Fruit fly (Drosophila melanogaster) whole organism, embryonic: ENCODE results near the gene RpS7.

Experiments
- Antp ChIP-seq: fragments of 200-800 bp; sonication (Bioruptor generic); optimal IDR thresholded peaks from 3 replicates; lab custom pipeline; 2016; ENCODE audit warnings: missing biosample characterization, missing genetic modification characterization
- BEAF-32 ChIP-seq: fragments of 200-800 bp; sonication (Bioruptor generic); optimal IDR thresholded peaks from 3 replicates; lab custom pipeline; 2017; ENCODE audit warnings: missing biosample characterization, missing genetic modification characterization, mild to moderate bottlenecking, moderate library complexity, missing genetic modification reagents
- CG10431 ChIP-seq: fragments of 200-800 bp; sonication (Bioruptor generic); optimal IDR thresholded peaks from 3 replicates; lab custom pipeline; 2018; ENCODE audit warnings: missing biosample characterization, mild to moderate bottlenecking, missing genetic modification characterization
- CG11398 ChIP-seq: fragments of 200-800 bp; sonication (Bioruptor generic); optimal IDR thresholded peaks from 2 replicates; lab custom pipeline; 2016; ENCODE audit warnings: missing biosample characterization, missing genetic modification characterization
- CG1233 ChIP-seq: fragments of 200-800 bp; sonication (Bioruptor generic); optimal IDR thresholded peaks from 4 replicates; lab custom pipeline; 2018; ENCODE audit warnings: missing biosample characterization, mild to moderate bottlenecking, missing genetic modification characterization
- CG12769 ChIP-seq: fragments of 200-800 bp; sonication (Bioruptor generic); optimal IDR thresholded peaks from 2 replicates; lab custom pipeline; 2019; ENCODE audit warnings: missing biosample characterization, mild to moderate bottlenecking, missing genetic modification characterization, moderate library complexity
- CG15011 ChIP-seq: fragments of 200-800 bp; sonication (Bioruptor generic); optimal IDR thresholded peaks from 3 replicates; lab custom pipeline; 2018; ENCODE audit warnings: missing biosample characterization, mild to moderate bottlenecking, missing genetic modification characterization
- CG15514 ChIP-seq: fragments of 200-800 bp; sonication (Bioruptor generic); optimal IDR thresholded peaks from 3 replicates; lab custom pipeline; 2017; ENCODE audit warnings: missing biosample characterization, missing genetic modification characterization, mild to moderate bottlenecking, moderate library complexity, missing genetic modification reagents
- CG15601 ChIP-seq: fragments of 200-800 bp; sonication (Bioruptor generic); optimal IDR thresholded peaks from 3 replicates; lab custom pipeline; 2019; ENCODE audit warnings: missing biosample characterization, mild to moderate bottlenecking, missing genetic modification characterization, moderate library complexity
- CG1602 ChIP-seq: fragments of 200-800 bp; sonication (Bioruptor generic); optimal IDR thresholded peaks from 3 replicates; lab custom pipeline; 2016; ENCODE audit warnings: missing biosample characterization, missing genetic modification characterization
- CG16779 ChIP-seq: fragments of 200-800 bp; sonication (Bioruptor generic); IDR thresholded peaks from 2 replicates; pipeline ENCODE4 v1.3.6; 2022; ENCODE audit warnings: missing biosample characterization, missing genetic modification characterization
- CG16863 ChIP-seq: fragments of 200-800 bp; sonication (Bioruptor generic); optimal IDR thresholded peaks from 3 replicates; lab custom pipeline; 2016; ENCODE audit warnings: missing biosample characterization, missing genetic modification characterization
- CG18619 ChIP-seq: fragments of 200-800 bp; sonication (Bioruptor generic); optimal IDR thresholded peaks from 3 replicates; lab custom pipeline; 2017; ENCODE audit warnings: missing biosample characterization, mild to moderate bottlenecking, missing genetic modification characterization
- CG2678 ChIP-seq: fragments of 200-800 bp; sonication (Bioruptor generic); optimal IDR thresholded peaks from 3 replicates; lab custom pipeline; 2019; ENCODE audit warnings: missing biosample characterization, mild to moderate bottlenecking, missing genetic modification characterization, moderate library complexity
- CG3838 ChIP-seq: fragments of 200-800 bp; sonication (Bioruptor generic); optimal IDR thresholded peaks from 3 replicates; lab custom pipeline; 2016; ENCODE audit warnings: missing biosample characterization, missing genetic modification characterization
- CG6689 ChIP-seq: fragments of 200-800 bp; sonication (Bioruptor generic); IDR thresholded peaks from 2 replicates; pipeline ENCODE4 v1.3.6; 2022; ENCODE audit warnings: missing biosample characterization, missing genetic modification characterization
- CG8089 ChIP-seq: fragments of 200-800 bp; sonication (Bioruptor generic); optimal IDR thresholded peaks from 3 replicates; lab custom pipeline; 2016; ENCODE audit warnings: missing biosample characterization, missing genetic modification characterization
- CG8388 ChIP-seq: fragments of 200-800 bp; sonication (Bioruptor generic); optimal IDR thresholded peaks from 2 replicates; lab custom pipeline; 2019; ENCODE audit warnings: missing biosample characterization, mild to moderate bottlenecking, missing genetic modification characterization, moderate library complexity
- CG8765 ChIP-seq: fragments of 200-800 bp; sonication (Bioruptor generic); IDR thresholded peaks from 2 replicates; pipeline ENCODE4 v1.3.6; 2022; ENCODE audit warnings: missing biosample characterization, missing genetic modification characterization
- CG8924 ChIP-seq: fragments of 200-800 bp; optimal IDR thresholded peaks from 3 replicates; lab custom pipeline; 2019; ENCODE audit warnings: missing biosample characterization, mild to moderate bottlenecking, missing genetic modification characterization, moderate library complexity
- D19B ChIP-seq: fragments of 200-800 bp; sonication (Bioruptor generic); optimal IDR thresholded peaks from 2 replicates; lab custom pipeline; 2017; ENCODE audit warnings: missing biosample characterization, mild to moderate bottlenecking, missing genetic modification characterization
- Dek ChIP-seq: fragments of 200-800 bp; sonication (Bioruptor generic); optimal IDR thresholded peaks from 3 replicates; lab custom pipeline; 2019; ENCODE audit warnings: missing biosample characterization, mild to moderate bottlenecking, missing genetic modification characterization, moderate library complexity
- Eip74EF ChIP-seq, 2 experiments: fragments of 200-800 bp in 1 of 2; fragments of >200 bp in 1 of 2; sonication (Bioruptor generic) in 1 of 2; optimal IDR thresholded peaks; 2 replicates each; lab custom pipeline; 2017 to 2019; ENCODE audit warnings: missing biosample characterization in 2 of 2, missing genetic modification characterization in 2 of 2, mild to moderate bottlenecking in 1 of 2, moderate library complexity in 1 of 2
- Hand ChIP-seq: fragments of 200-800 bp; sonication (Bioruptor generic); optimal IDR thresholded peaks from 2 replicates; lab custom pipeline; 2017; ENCODE audit warnings: mild to moderate bottlenecking, missing biosample characterization, missing genetic modification reagents, missing genetic modification characterization
- Hey ChIP-seq: fragments of 200-800 bp; sonication (Bioruptor generic); optimal IDR thresholded peaks from 3 replicates; lab custom pipeline; 2018; ENCODE audit warnings: missing biosample characterization, mild to moderate bottlenecking, missing genetic modification characterization
- Hmx ChIP-seq: fragments of 200-800 bp; sonication (Bioruptor generic); optimal IDR thresholded peaks from 2 replicates; lab custom pipeline; 2016; ENCODE audit warnings: missing biosample characterization, missing genetic modification characterization
- Hr78 ChIP-seq, 2 experiments: fragments of 200-800 bp in 1 of 2; fragments of >200 bp in 1 of 2; sonication (Bioruptor generic) in 1 of 2; optimal IDR thresholded peaks; 2 replicates each; lab custom pipeline; 2017 to 2019; ENCODE audit warnings: missing biosample characterization in 2 of 2, missing genetic modification characterization in 2 of 2, mild to moderate bottlenecking in 1 of 2, moderate library complexity in 1 of 2
- MTF-1 ChIP-seq: fragments of 200-800 bp; sonication (Bioruptor generic); optimal IDR thresholded peaks from 2 replicates; lab custom pipeline; 2018; ENCODE audit warnings: missing biosample characterization, mild to moderate bottlenecking, missing genetic modification characterization, borderline replicate concordance
- Meics ChIP-seq: fragments of 200-800 bp; sonication (Bioruptor generic); optimal IDR thresholded peaks from 2 replicates; lab custom pipeline; 2017; ENCODE audit warnings: missing biosample characterization, mild to moderate bottlenecking, missing genetic modification characterization
- Nf-YC ChIP-seq: fragments of 200-800 bp; optimal IDR thresholded peaks from 3 replicates; lab custom pipeline; 2019; ENCODE audit warnings: missing biosample characterization, mild to moderate bottlenecking, missing genetic modification characterization, moderate library complexity
- PHDP ChIP-seq: fragments of 200-800 bp; sonication (Bioruptor generic); optimal IDR thresholded peaks from 3 replicates; lab custom pipeline; 2018; ENCODE audit warnings: missing biosample characterization, mild to moderate bottlenecking, missing genetic modification characterization, moderate library complexity
- Pdp1 ChIP-seq, 2 experiments: fragments of 200-800 bp; sonication (Bioruptor generic); optimal IDR thresholded peaks; 3 replicates each; lab custom pipeline; 2016; ENCODE audit warnings: missing biosample characterization in 2 of 2, missing genetic modification characterization in 2 of 2, mild to moderate bottlenecking in 1 of 2, moderate library complexity in 1 of 2
- ac ChIP-seq: fragments of 200-800 bp; sonication (Bioruptor generic); optimal IDR thresholded peaks from 3 replicates; lab custom pipeline; 2017; ENCODE audit warnings: missing biosample characterization, mild to moderate bottlenecking, missing genetic modification characterization
- al ChIP-seq: fragments of 200-800 bp; sonication (Bioruptor generic); IDR thresholded peaks from 2 replicates; pipeline ENCODE4 v1.3.6; 2022; ENCODE audit warnings: missing biosample characterization, missing genetic modification characterization
- ap ChIP-seq: fragments of 200-800 bp; sonication (Bioruptor generic); IDR thresholded peaks from 2 replicates; pipeline ENCODE4 v1.3.6; 2022; ENCODE audit warnings: missing biosample characterization, missing genetic modification characterization
- az2 ChIP-seq: fragments of 200-800 bp; sonication (Bioruptor generic); optimal IDR thresholded peaks from 3 replicates; lab custom pipeline; 2016; ENCODE audit warnings: missing biosample characterization, missing genetic modification characterization
- chn ChIP-seq: fragments of 200-800 bp; sonication (Bioruptor generic); optimal IDR thresholded peaks from 2 replicates; lab custom pipeline; 2016; ENCODE audit warnings: missing biosample characterization, missing genetic modification characterization
- fd102C ChIP-seq: fragments of 200-800 bp; sonication (Bioruptor generic); optimal IDR thresholded peaks from 2 replicates; lab custom pipeline; 2018; ENCODE audit warnings: missing biosample characterization, mild to moderate bottlenecking, missing genetic modification characterization, moderate library complexity
- lola ChIP-seq, 3 experiments: fragments of >200 bp in 2 of 3; fragments of 200-800 bp in 1 of 3; sonication (Bioruptor generic) in 1 of 3; optimal IDR thresholded peaks; 2 replicates each; lab custom pipeline; 2017 to 2019; ENCODE audit warnings: missing biosample characterization in 3 of 3, missing genetic modification characterization in 3 of 3, mild to moderate bottlenecking in 1 of 3, moderate library complexity in 1 of 3
- pfk ChIP-seq: fragments of 200-800 bp; sonication (Bioruptor generic); optimal IDR thresholded peaks from 2 replicates; lab custom pipeline; 2018; ENCODE audit warnings: missing biosample characterization, mild to moderate bottlenecking, missing genetic modification characterization, moderate library complexity
- pnt ChIP-seq: fragments of 200-800 bp; sonication (Bioruptor generic); optimal IDR thresholded peaks from 3 replicates; lab custom pipeline; 2016; ENCODE audit warnings: missing biosample characterization, missing genetic modification characterization
- rib ChIP-seq: fragments of 200-800 bp; sonication (Bioruptor generic); IDR thresholded peaks from 2 replicates; pipeline ENCODE4 v1.3.6; 2022; ENCODE audit warnings: missing biosample characterization, missing genetic modification characterization
- sim ChIP-seq: fragments of 200-800 bp; sonication (Bioruptor generic); IDR thresholded peaks from 2 replicates; pipeline ENCODE4 v1.3.6; 2022; ENCODE audit warnings: missing biosample characterization, missing genetic modification characterization
- so ChIP-seq: fragments of 200-800 bp; sonication (Bioruptor generic); IDR thresholded peaks from 3 replicates; pipeline ENCODE4 v1.3.6; 2022; ENCODE audit warnings: missing biosample characterization, missing genetic modification characterization
- sob ChIP-seq: fragments of 200-800 bp; sonication (Bioruptor generic); IDR thresholded peaks from 2 replicates; pipeline ENCODE4 v1.3.6; 2022; ENCODE audit warnings: missing biosample characterization, missing genetic modification characterization
- sug ChIP-seq: fragments of 200-800 bp; optimal IDR thresholded peaks from 2 replicates; lab custom pipeline; 2019; ENCODE audit warnings: missing biosample characterization, mild to moderate bottlenecking, missing genetic modification characterization, moderate library complexity
- tll ChIP-seq, 2 experiments: fragments of 200-800 bp in 1 of 2; fragments of >200 bp in 1 of 2; sonication (Bioruptor generic) in 1 of 2; optimal IDR thresholded peaks; 2 replicates each; lab custom pipeline; 2017 to 2019; ENCODE audit warnings: missing biosample characterization in 2 of 2, missing genetic modification characterization in 2 of 2, mild to moderate bottlenecking in 1 of 2, moderate library complexity in 1 of 2
- toy ChIP-seq: fragments of 200-800 bp; sonication (Bioruptor generic); IDR thresholded peaks from 2 replicates; pipeline ENCODE4 v1.3.6; 2022; ENCODE audit warnings: missing biosample characterization, missing genetic modification characterization
- tup ChIP-seq: fragments of 200-800 bp; sonication (Bioruptor generic); optimal IDR thresholded peaks from 2 replicates; lab custom pipeline; 2016; ENCODE audit warnings: missing biosample characterization, mild to moderate bottlenecking, missing genetic modification characterization, moderate library complexity
- zfh2 ChIP-seq: fragments of 200-800 bp; sonication (Bioruptor generic); optimal IDR thresholded peaks from 2 replicates; lab custom pipeline; 2016; ENCODE audit warnings: missing biosample characterization, missing genetic modification characterization

RpS7 gene

DNA sequence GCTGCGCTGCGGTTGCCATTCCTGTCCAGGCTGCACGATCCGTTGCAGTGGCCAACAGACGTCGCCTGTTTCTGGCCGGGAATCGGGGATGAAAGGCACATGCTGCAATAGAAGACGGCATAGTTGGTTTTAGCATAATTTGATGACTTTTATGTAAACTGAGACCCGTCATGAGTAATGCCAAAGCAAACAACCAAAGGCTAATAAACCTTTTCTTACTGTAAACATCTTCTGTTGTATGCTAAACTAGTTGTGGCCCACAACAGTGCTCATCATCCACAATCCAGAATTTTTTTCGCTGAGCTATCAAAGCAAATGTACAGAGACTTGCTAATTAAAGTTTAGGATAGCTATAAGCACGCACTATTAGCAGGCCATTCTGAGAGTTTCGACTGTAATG is 10.0 kb downstream of the RpS7 start (continued):
- TF ChIP-seq CG16779 (GFP tag; lab: Robert Waterston, UW) (no peak), ap (GFP tag; lab: Robert Waterston, UW) (no peak), al (GFP tag; lab: Robert Waterston, UW) (no peak), lola (GFP tag; optimal IDR thresholded peaks at IDR 0.05; lab: Kevin White, UChicago) (no peak), CG15011 (GFP tag; lab: Kevin White, UChicago) (no peak), BEAF-32 (no peak), CG2678 (tag; lab: Kevin White, UChicago) (peak; percentile 67), rib (GFP tag; lab: Robert Waterston, UW) (peak; percentile 36; the same call in 1 of the 2 replicates), CG11398 (GFP tag; lab: Kevin White, UChicago) (no peak), so (GFP tag; lab: Robert Waterston, UW) (0 out of 3 replicates have a peak, but pooled peaks have one; percentile 18), tll (GFP tag; optimal IDR thresholded peaks at IDR 0.05; lab: Kevin White, UChicago) (no peak), Meics (peak; percentile 47), pnt (GFP tag; lab: Kevin White, UChicago) (no peak), CG3838 (GFP tag; lab: Kevin White, UChicago) (no peak), Eip74EF (GFP tag; optimal IDR thresholded peaks at IDR 0.05; lab: Kevin White, UChicago) (no peak), tup (GFP tag; lab: Kevin White, UChicago) (no peak), CG10431 (GFP tag; lab: Kevin White, UChicago) (peak; percentile 42), CG6689 (GFP tag; lab: Robert Waterston, UW) (0 out of 2 replicates have a peak, but pooled peaks have one; percentile 9), CG1233 (GFP tag; lab: Kevin White, UChicago) (peak; percentile 24), CG8089 (no peak), CG18619 (GFP tag; lab: Kevin White, UChicago) (peak; percentile 47), CG8924 (tag; lab: Kevin White, UChicago) (no peak), CG16863 (no peak), MTF-1 (GFP tag; lab: Kevin White, UChicago) (peak; percentile 43), CG8388 (no peak), Hand (GFP tag; lab: Kevin White, UChicago) (peak; percentile 22), CG8765 (no peak), zfh2 (GFP tag; lab: Kevin White, UChicago) (no peak), CG15514 (GFP tag; lab: Kevin White, UChicago) (peak; percentile 48)

DNA sequence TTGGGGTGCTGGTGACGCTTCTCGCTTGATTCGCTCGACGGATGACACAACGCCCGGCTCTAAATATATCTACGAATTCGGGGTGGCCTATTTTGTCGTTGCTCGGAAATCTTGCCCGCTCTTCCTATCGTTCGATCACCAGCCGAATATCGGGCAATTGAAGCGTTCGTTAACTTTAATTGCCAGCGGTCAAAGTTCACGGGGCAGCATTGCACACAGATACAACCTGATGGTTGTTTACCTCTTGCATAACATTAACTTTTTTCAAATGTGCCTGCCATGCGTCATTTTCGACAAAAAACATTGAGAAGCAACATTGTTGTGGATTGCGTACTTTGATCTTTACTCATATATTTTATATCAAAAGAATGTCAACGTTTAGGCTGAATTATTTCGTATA is 11.0 kb downstream of the RpS7 start:
- TF ChIP-seq Hmx (GFP tag; lab: Kevin White, UChicago) (no peak), ac (no peak), toy (GFP tag; lab: Robert Waterston, UW) (no peak), Antp (no peak), az2 (GFP tag; lab: Kevin White, UChicago) (no peak), sug (peak; percentile 3), Hey (tag; lab: Kevin White, UChicago) (no peak), fd102C (GFP tag; lab: Kevin White, UChicago) (no peak), chn (GFP tag; lab: Kevin White, UChicago) (no peak), sim (GFP tag; lab: Robert Waterston, UW) (no peak), CG1602 (GFP tag; lab: Kevin White, UChicago) (no peak), PHDP (tag; lab: Kevin White, UChicago) (no peak), Pdp1 (GFP tag; optimal IDR thresholded peaks at IDR 0.05; lab: Kevin White, UChicago) (peak in 1 of 2 experiments; percentile 88), Dek (tag; lab: Kevin White, UChicago) (no peak), pfk (no peak), Nf-YC (tag; lab: Kevin White, UChicago) (no peak), D19B (no peak), CG15601 (tag; lab: Kevin White, UChicago) (no peak), sob (GFP tag; lab: Robert Waterston, UW) (no peak), Hr78 (GFP tag; optimal IDR thresholded peaks at IDR 0.05; lab: Kevin White, UChicago) (peak in 1 of 2 experiments; percentile 97), CG16779 (GFP tag; lab: Robert Waterston, UW) (no peak), CG12769 (peak; percentile 68)
